Worm (Caenorhabditis elegans): ENCODE results near the gene Y82E9BR.9.

DNA sequence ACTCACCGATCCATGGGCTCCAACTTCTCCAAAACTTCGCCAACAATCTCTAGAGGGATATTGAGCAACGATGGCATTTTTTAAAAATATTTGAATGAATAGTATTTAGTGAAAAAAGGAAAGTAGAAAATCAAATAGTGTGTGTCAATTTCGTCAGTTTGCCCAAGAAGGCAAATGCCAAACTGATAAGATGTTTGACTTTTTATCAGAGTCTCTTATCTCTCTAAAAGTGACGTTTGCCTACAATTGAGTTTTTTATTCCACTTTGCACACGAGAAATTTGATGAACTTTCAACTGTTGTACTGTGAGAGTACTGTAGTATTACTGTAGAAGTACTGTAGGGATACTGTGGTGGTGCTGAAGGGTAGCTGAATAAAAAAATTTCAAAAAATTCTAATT is 36.0 kb downstream of the Y82E9BR.9 start:
- TF ChIP-seq alr-1 (tag; optimal IDR thresholded peaks at IDR 0.05) (no peak), nhr-237 (tag; optimal IDR thresholded peaks at IDR 0.05) (no peak), snpc-4 (tag; optimal IDR thresholded peaks at IDR 0.05) (no peak), lin-11 (tag; optimal IDR thresholded peaks at IDR 0.05) (no peak), blmp-1 (tag; optimal IDR thresholded peaks at IDR 0.05; ENCODE audit: insufficient read depth) (no peak), R02D3.7 (tag; optimal IDR thresholded peaks at IDR 0.05) (no peak), ztf-1 (GFP tag; conservative IDR thresholded peaks at IDR 0.05) (no peak), ZK546.5 (tag; optimal IDR thresholded peaks at IDR 0.05) (no peak), nhr-10 (tag; optimal IDR thresholded peaks at IDR 0.05) (no peak), nhr-6 (tag; optimal IDR thresholded peaks at IDR 0.05) (no peak), lin-39 (tag; optimal IDR thresholded peaks at IDR 0.05) (no peak), egl-27 (tag; optimal IDR thresholded peaks at IDR 0.05) (no peak), F13H6.1 (tag; optimal IDR thresholded peaks at IDR 0.05) (no peak)
